Worm (Caenorhabditis elegans) whole organism, L2 larva: ENCODE data around the gene pud-3.

ENCODE experiments used
- C34F6.9 ChIP-seq: fragments of 150-350 bp; optimal IDR thresholded peaks from 2 replicates; lab custom pipeline; 2014; ENCODE audit warnings: missing biosample characterization, missing genetic modification characterization
- R02D3.7 ChIP-seq: fragments of 150-350 bp; optimal IDR thresholded peaks from 2 replicates; lab custom pipeline; 2014; ENCODE audit warnings: missing biosample characterization, missing genetic modification characterization
- Y55F3AM.14 ChIP-seq: fragments of 200-800 bp; sonication (Bioruptor generic); optimal IDR thresholded peaks from 2 replicates; lab custom pipeline; 2018; ENCODE audit warnings: mild to moderate bottlenecking, missing genetic modification characterization, missing compliant biosample characterization
- alr-1 ChIP-seq: fragments of 150-350 bp; optimal IDR thresholded peaks from 2 replicates; lab custom pipeline; 2014; ENCODE audit warnings: missing biosample characterization, missing genetic modification characterization
- aly-2 ChIP-seq: fragments of 150-350 bp; optimal IDR thresholded peaks from 2 replicates; lab custom pipeline; 2014; ENCODE audit warnings: missing biosample characterization, missing genetic modification characterization
- ama-1 ChIP-seq: fragments of 150-350 bp; optimal IDR thresholded peaks from 2 replicates; lab custom pipeline; 2018; ENCODE audit warnings: inconsistent platforms
- blmp-1 ChIP-seq: sonication (generic microtip); optimal IDR thresholded peaks from 2 replicates; lab custom pipeline; 2017; ENCODE audit warnings: missing genetic modification characterization, mild to moderate bottlenecking, missing compliant biosample characterization, antibody characterized with exemption, moderate library complexity; ENCODE audit not compliant: insufficient read depth
- ceh-16 ChIP-seq: fragments of 150-350 bp; optimal IDR thresholded peaks from 2 replicates; lab custom pipeline; 2014; ENCODE audit warnings: missing biosample characterization, missing genetic modification characterization
- dmd-4 ChIP-seq: sonication (generic microtip); optimal IDR thresholded peaks from 2 replicates; lab custom pipeline; 2017; ENCODE audit warnings: missing biosample characterization, missing genetic modification characterization
- egl-27 ChIP-seq: sonication (generic microtip); optimal IDR thresholded peaks from 3 replicates; lab custom pipeline; 2017; ENCODE audit warnings: missing biosample characterization, missing genetic modification reagents, missing genetic modification characterization
- elt-1 ChIP-seq: fragments of 150-350 bp; optimal IDR thresholded peaks from 2 replicates; lab custom pipeline; 2014; ENCODE audit warnings: missing biosample characterization, missing genetic modification characterization
- elt-3 ChIP-seq: sonication (generic microtip); optimal IDR thresholded peaks from 2 replicates; lab custom pipeline; 2017; ENCODE audit warnings: missing biosample characterization, missing genetic modification characterization
- gmeb-1 ChIP-seq: fragments of 150-350 bp; optimal IDR thresholded peaks from 2 replicates; lab custom pipeline; 2014; ENCODE audit warnings: missing biosample characterization, missing genetic modification characterization
- lin-13 ChIP-seq: fragments of 150-350 bp; optimal IDR thresholded peaks from 2 replicates; lab custom pipeline; 2014; ENCODE audit warnings: missing biosample characterization, missing genetic modification reagents, missing genetic modification characterization
- lin-39 ChIP-seq: fragments of 150-350 bp; optimal IDR thresholded peaks from 2 replicates; lab custom pipeline; 2014; ENCODE audit warnings: missing biosample characterization, missing genetic modification reagents, missing genetic modification characterization
- lsy-2 ChIP-seq, 2 experiments: fragments of 150-350 bp in 1 of 2; sonication (generic microtip) in 1 of 2; optimal IDR thresholded peaks; 2 replicates each; lab custom pipeline; 2014 to 2017; ENCODE audit warnings: missing biosample characterization in 2 of 2, missing genetic modification characterization in 2 of 2
- mab-5 ChIP-seq: fragments of 150-350 bp; optimal IDR thresholded peaks from 2 replicates; lab custom pipeline; 2014; ENCODE audit warnings: missing biosample characterization, missing genetic modification characterization
- mbf-1 ChIP-seq: sonication (generic microtip); optimal IDR thresholded peaks from 2 replicates; lab custom pipeline; 2017; ENCODE audit warnings: missing biosample characterization, missing genetic modification characterization
- mdl-1 ChIP-seq, 2 experiments: fragments of 150-350 bp in 1 of 2; sonication (generic microtip) in 1 of 2; optimal IDR thresholded peaks; 2 replicates each; lab custom pipeline; 2017; ENCODE audit warnings: missing biosample characterization in 2 of 2, missing genetic modification characterization in 2 of 2
- nhr-10 ChIP-seq: sonication (generic microtip); optimal IDR thresholded peaks from 2 replicates; lab custom pipeline; 2017; ENCODE audit warnings: missing biosample characterization, missing genetic modification characterization
- nhr-12 ChIP-seq: fragments of 150-350 bp; optimal IDR thresholded peaks from 2 replicates; lab custom pipeline; 2014; ENCODE audit warnings: missing biosample characterization, missing genetic modification characterization
- nhr-129 ChIP-seq: fragments of 150-350 bp; optimal IDR thresholded peaks from 2 replicates; lab custom pipeline; 2014; ENCODE audit warnings: missing biosample characterization, missing genetic modification characterization
- nhr-21 ChIP-seq: fragments of 150-350 bp; optimal IDR thresholded peaks from 2 replicates; lab custom pipeline; 2014; ENCODE audit warnings: missing biosample characterization, missing genetic modification characterization
- nhr-23 ChIP-seq: fragments of 150-350 bp; optimal IDR thresholded peaks from 2 replicates; lab custom pipeline; 2014; ENCODE audit warnings: missing biosample characterization, missing genetic modification reagents, missing genetic modification characterization
- nhr-237 ChIP-seq: fragments of 150-350 bp; optimal IDR thresholded peaks from 2 replicates; lab custom pipeline; 2014; ENCODE audit warnings: missing biosample characterization, missing genetic modification characterization
- nhr-77 ChIP-seq: fragments of 150-350 bp; optimal IDR thresholded peaks from 2 replicates; lab custom pipeline; 2014; ENCODE audit warnings: missing biosample characterization, missing genetic modification characterization
- peb-1 ChIP-seq: fragments of 150-350 bp; optimal IDR thresholded peaks from 2 replicates; lab custom pipeline; 2014; ENCODE audit warnings: missing biosample characterization, missing genetic modification characterization
- sem-4 ChIP-seq: fragments of 150-350 bp; optimal IDR thresholded peaks from 2 replicates; lab custom pipeline; 2014; ENCODE audit warnings: missing biosample characterization, missing genetic modification reagents, missing genetic modification characterization
- skn-1 ChIP-seq: sonication (generic microtip); optimal IDR thresholded peaks from 2 replicates; lab custom pipeline; 2017; ENCODE audit warnings: missing biosample characterization, missing genetic modification characterization
- sma-3 ChIP-seq: sonication (generic microtip); optimal IDR thresholded peaks from 2 replicates; lab custom pipeline; 2016; ENCODE audit warnings: missing genetic modification reagents, missing genetic modification characterization, missing compliant biosample characterization
- sma-9 ChIP-seq, 2 experiments: fragments of 150-350 bp in 1 of 2; sonication (generic microtip) in 1 of 2; optimal IDR thresholded peaks; 2 replicates each; lab custom pipeline; 2014 to 2016; ENCODE audit warnings: missing genetic modification characterization in 2 of 2, mild to moderate bottlenecking in 1 of 2, missing biosample characterization in 1 of 2, missing compliant biosample characterization in 1 of 2, missing genetic modification reagents in 1 of 2, moderate library complexity in 1 of 2
- snpc-4 ChIP-seq: fragments of 150-350 bp; optimal IDR thresholded peaks from 2 replicates; lab custom pipeline; 2014; ENCODE audit warnings: missing biosample characterization, missing genetic modification characterization
- unc-39 ChIP-seq: fragments of 150-350 bp; optimal IDR thresholded peaks from 2 replicates; lab custom pipeline; 2014; ENCODE audit warnings: missing biosample characterization, missing genetic modification characterization
- unc-55 ChIP-seq: fragments of 150-350 bp; sonication (generic microtip); optimal IDR thresholded peaks from 3 replicates; lab custom pipeline; 2014; ENCODE audit warnings: missing biosample characterization, missing genetic modification reagents, missing genetic modification characterization
- zag-1 ChIP-seq: fragments of 150-350 bp; optimal IDR thresholded peaks from 2 replicates; lab custom pipeline; 2014; ENCODE audit warnings: missing biosample characterization, missing genetic modification characterization
- ztf-11 ChIP-seq: sonication (generic microtip); optimal IDR thresholded peaks from 2 replicates; lab custom pipeline; 2017; ENCODE audit warnings: missing biosample characterization, missing genetic modification characterization
- ztf-4 ChIP-seq: fragments of 150-350 bp; optimal IDR thresholded peaks from 2 replicates; lab custom pipeline; 2014; ENCODE audit warnings: missing biosample characterization, missing genetic modification characterization

Gene pud-3

DNA sequence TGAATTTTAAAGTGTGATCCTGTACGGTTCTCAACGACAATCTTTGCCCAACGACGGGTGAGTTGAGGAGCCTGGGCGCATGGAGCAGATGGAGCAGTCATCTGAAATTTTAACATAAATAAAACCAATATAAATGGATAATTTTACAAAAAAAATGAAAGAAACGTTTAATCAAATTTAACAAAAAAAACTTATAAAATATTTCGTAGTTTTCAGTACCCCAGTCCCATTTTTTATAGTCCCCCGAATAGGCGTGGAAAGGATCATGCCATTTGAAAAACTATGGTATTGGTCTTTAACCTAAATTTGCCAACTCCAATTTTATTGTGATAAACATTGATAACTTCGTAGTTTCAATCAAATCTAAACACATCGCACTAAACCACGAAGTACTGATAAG is at the start of gene pud-3:
pud-3 (minus strand) TSS at position 101 of the 400 bp plus-strand sequence.
- no peak for TF ChIP-seq lin-13
- TF ChIP-seq zag-1 (tag; lab: Kevin White, UChicago) = no peak
- TF ChIP-seq nhr-10 = no peak
- no peak for TF ChIP-seq nhr-77 (tag; lab: Kevin White, UChicago)
- TF ChIP-seq nhr-21 (tag; lab: Kevin White, UChicago) = no peak
- no peak for TF ChIP-seq nhr-12 (tag; lab: Kevin White, UChicago)
- TF ChIP-seq blmp-1 = no peak
- no peak for TF ChIP-seq ztf-4 (tag; lab: Kevin White, UChicago)
- no peak for TF ChIP-seq peb-1 (tag; lab: Kevin White, UChicago)
- no peak for TF ChIP-seq Y55F3AM.14 (GFP tag; lab: Kevin White, UChicago)
- TF ChIP-seq lin-39 (tag; lab: Kevin White, UChicago) = no peak
- no peak for TF ChIP-seq aly-2 (tag; lab: Kevin White, UChicago)
- no peak for TF ChIP-seq nhr-237 (tag; lab: Kevin White, UChicago)
- TF ChIP-seq ztf-11 (tag; lab: Kevin White, UChicago) = no peak
- no peak for TF ChIP-seq nhr-129 (tag; lab: Kevin White, UChicago)
- TF ChIP-seq unc-39 (tag; lab: Kevin White, UChicago) = no peak
- no peak for TF ChIP-seq ama-1 (lab: Kevin White, UChicago)
- TF ChIP-seq unc-55 (GFP tag; lab: Kevin White, UChicago) = no peak

DNA sequence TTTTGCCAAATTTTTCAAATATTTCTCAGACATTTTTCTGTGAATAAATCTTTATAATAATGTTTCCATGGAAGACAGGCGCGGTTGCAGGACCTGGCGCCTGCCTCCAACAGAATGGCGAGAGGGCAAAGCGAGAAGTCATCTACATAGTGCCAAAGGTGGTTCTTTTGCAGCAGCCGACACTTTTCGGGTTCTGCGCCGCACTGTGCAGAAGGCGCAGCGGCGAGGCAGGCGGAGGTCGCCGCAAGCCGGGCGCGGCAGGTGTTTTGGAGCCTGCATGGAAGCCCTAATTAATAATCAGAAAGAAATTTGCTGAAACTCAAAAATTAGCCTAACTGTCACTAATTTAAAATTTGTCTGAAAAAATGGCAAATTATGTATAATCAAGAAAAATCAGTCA is 18.6 kb upstream of the pud-3 start:
- no peak for TF ChIP-seq skn-1 (tag; lab: Kevin White, UChicago)
- TF ChIP-seq mdl-1 (tag; optimal IDR thresholded peaks at IDR 0.05; lab: Kevin White, UChicago) = no peak
- no peak for TF ChIP-seq C34F6.9 (tag; lab: Kevin White, UChicago)
- no peak for TF ChIP-seq R02D3.7
- TF ChIP-seq gmeb-1 (tag; lab: Kevin White, UChicago) = no peak
- TF ChIP-seq sma-9 (GFP tag; optimal IDR thresholded peaks at IDR 0.05; lab: Kevin White, UChicago) = no peak
- no peak for TF ChIP-seq sma-9 (tag; optimal IDR thresholded peaks at IDR 0.05; lab: Kevin White, UChicago)
- no peak for TF ChIP-seq blmp-1
- TF ChIP-seq ceh-16 (tag; lab: Kevin White, UChicago) = no peak
- TF ChIP-seq nhr-23 = no peak
- TF ChIP-seq unc-39 (tag; lab: Kevin White, UChicago) = no peak
- no peak for TF ChIP-seq sem-4 (tag; lab: Kevin White, UChicago)
- no peak for TF ChIP-seq snpc-4 (tag; lab: Kevin White, UChicago)
- TF ChIP-seq elt-1 (tag; lab: Kevin White, UChicago) = no peak
- no peak for TF ChIP-seq unc-55 (GFP tag; lab: Kevin White, UChicago)
- TF ChIP-seq elt-3 (tag; lab: Kevin White, UChicago) = no peak
- TF ChIP-seq nhr-129 (tag; lab: Kevin White, UChicago) = no peak

DNA sequence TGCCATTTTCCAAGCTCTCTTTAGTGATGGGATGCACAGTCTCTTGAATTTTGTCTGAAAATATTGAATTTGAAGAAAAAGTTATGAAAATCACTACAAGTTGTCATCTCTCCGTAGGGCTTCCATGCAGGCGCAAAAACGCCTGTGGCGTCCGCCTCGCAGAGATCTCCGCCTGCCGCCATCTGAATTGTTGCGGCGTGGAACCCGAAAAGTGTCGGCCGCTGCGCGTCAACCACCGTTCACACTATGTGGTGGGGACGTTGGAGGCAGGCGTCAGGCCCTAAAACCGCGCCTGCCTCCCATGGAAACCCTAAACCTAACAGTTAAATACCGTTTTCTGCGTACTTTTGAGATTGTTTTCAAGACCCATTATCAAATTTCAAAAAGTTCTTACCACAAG is 17.1 kb upstream of the pud-3 start:
- no peak for TF ChIP-seq sma-3 (GFP tag; lab: Kevin White, UChicago)
- no peak for TF ChIP-seq nhr-129 (tag; lab: Kevin White, UChicago)
- TF ChIP-seq sma-9 (GFP tag; optimal IDR thresholded peaks at IDR 0.05; lab: Kevin White, UChicago) = no peak
- no peak for TF ChIP-seq sma-9 (tag; optimal IDR thresholded peaks at IDR 0.05; lab: Kevin White, UChicago)
- TF ChIP-seq mab-5 (tag; lab: Kevin White, UChicago) = no peak
- no peak for TF ChIP-seq egl-27 (tag; lab: Kevin White, UChicago)
- TF ChIP-seq nhr-10 = no peak
- no peak for TF ChIP-seq zag-1 (tag; lab: Kevin White, UChicago)

DNA sequence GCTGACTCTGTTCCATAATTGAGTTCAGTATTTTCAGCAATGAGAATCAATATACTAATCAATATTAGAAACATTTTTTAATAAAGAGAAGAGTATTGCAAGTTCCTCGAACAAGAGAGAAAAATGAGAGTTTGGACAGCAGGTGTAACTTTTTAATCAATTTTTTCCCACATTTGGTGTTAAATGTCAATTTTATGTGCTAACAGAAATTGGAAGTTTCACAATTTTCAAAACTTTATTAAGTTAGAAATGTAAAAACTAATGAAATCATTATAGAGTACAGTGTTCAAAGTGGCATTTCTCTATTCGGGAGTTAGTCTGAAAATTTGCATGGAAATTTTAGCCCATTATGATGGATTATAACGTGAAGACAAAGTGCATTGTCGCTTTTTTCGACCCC is 16.3 kb upstream of the pud-3 start, which contains the start of gene irld-30:
irld-30 (minus strand) TSS at position 101 of the 400 bp plus-strand sequence.
- TF ChIP-seq lsy-2 (tag; optimal IDR thresholded peaks at IDR 0.05; lab: Kevin White, UChicago) = no peak
- TF ChIP-seq alr-1 (tag; lab: Kevin White, UChicago) = no peak
- TF ChIP-seq mdl-1 (tag; optimal IDR thresholded peaks at IDR 0.05; lab: Kevin White, UChicago) = no peak
- no peak for TF ChIP-seq nhr-12 (tag; lab: Kevin White, UChicago)
- no peak for TF ChIP-seq unc-55 (GFP tag; lab: Kevin White, UChicago)
- no peak for TF ChIP-seq nhr-237 (tag; lab: Kevin White, UChicago)
- TF ChIP-seq nhr-21 (tag; lab: Kevin White, UChicago) = no peak
- TF ChIP-seq mbf-1 = no peak
- TF ChIP-seq nhr-23 = no peak
- no peak for TF ChIP-seq snpc-4 (tag; lab: Kevin White, UChicago)
- TF ChIP-seq dmd-4 (tag; lab: Kevin White, UChicago) = no peak
